Worm (Caenorhabditis elegans) whole organism, L4/young adult: ENCODE measurements around the gene F46F2.5.

ENCODE experiments used
- W03F9.2 ChIP-seq: fragments of 150-350 bp; optimal IDR thresholded peaks from 2 replicates; lab custom pipeline; 2014; ENCODE audit warnings: missing biosample characterization, missing genetic modification characterization
- him-1 ChIP-seq: sonication (generic microtip); optimal IDR thresholded peaks from 2 replicates; lab custom pipeline; 2016; ENCODE audit warnings: missing genotype, missing genetic modification reagents, missing genetic modification characterization, missing compliant biosample characterization

- no peak for TF ChIP-seq him-1 (tag; lab: Kevin White, UChicago)
- TF ChIP-seq W03F9.2 = no peak
Observed at ce11 chrX:15281248-15281647, 18.7 kb downstream of the F46F2.5 start.
